Worm (Caenorhabditis elegans) whole organism, L1 larva: ENCODE results near the gene ins-8.

Experiments
- C04F5.9 ChIP-seq: sonication (generic microtip); optimal IDR thresholded peaks from 2 replicates; lab custom pipeline; 2016; ENCODE audit warnings: missing genetic modification characterization, missing compliant biosample characterization
- alr-1 ChIP-seq: fragments of 200-800 bp; sonication (Bioruptor generic); optimal IDR thresholded peaks from 2 replicates; lab custom pipeline; 2018; ENCODE audit warnings: borderline replicate concordance, mild to moderate bottlenecking, missing genetic modification characterization, missing compliant biosample characterization
- aly-2 ChIP-seq: fragments of 150-350 bp; optimal IDR thresholded peaks from 2 replicates; lab custom pipeline; 2014; ENCODE audit warnings: missing biosample characterization, missing genetic modification characterization
- ama-1 ChIP-seq: fragments of 150-350 bp; optimal IDR thresholded peaks from 2 replicates; lab custom pipeline; 2014
- blmp-1 ChIP-seq: fragments of 150-350 bp; optimal IDR thresholded peaks from 2 replicates; lab custom pipeline; 2014; ENCODE audit warnings: missing biosample characterization, missing genetic modification characterization
- ceh-63 ChIP-seq: fragments of 200-800 bp; sonication (Bioruptor generic); optimal IDR thresholded peaks from 2 replicates; lab custom pipeline; 2018; ENCODE audit warnings: mild to moderate bottlenecking, missing genetic modification characterization, missing compliant biosample characterization
- ceh-8 ChIP-seq: fragments of 200-800 bp; sonication (Bioruptor generic); optimal IDR thresholded peaks from 2 replicates; lab custom pipeline; 2018; ENCODE audit warnings: mild to moderate bottlenecking, missing genetic modification characterization, moderate library complexity, missing compliant biosample characterization
- ceh-90 ChIP-seq: sonication (generic microtip); optimal IDR thresholded peaks from 2 replicates; lab custom pipeline; 2016; ENCODE audit warnings: missing genetic modification characterization, missing compliant biosample characterization
- ces-1 ChIP-seq: fragments of 150-350 bp; optimal IDR thresholded peaks from 2 replicates; lab custom pipeline; 2014; ENCODE audit warnings: missing biosample characterization, missing genetic modification reagents, missing genetic modification characterization
- efl-1 ChIP-seq, 4 experiments: fragments of 150-350 bp; optimal IDR thresholded peaks in 3 of 4; peaks in 1 of 4; 1 replicate in 1 of 4; 2 replicates in 3 of 4; lab custom pipeline; 2014; ENCODE audit warnings: missing biosample characterization in 2 of 4, missing genetic modification characterization in 2 of 4, missing genetic modification reagents in 2 of 4
- efl-3 ChIP-seq: fragments of 200-800 bp; sonication (Bioruptor generic); optimal IDR thresholded peaks from 2 replicates; lab custom pipeline; 2018; ENCODE audit warnings: mild to moderate bottlenecking, missing genetic modification characterization, missing compliant biosample characterization
- egl-13 ChIP-seq: sonication (generic microtip); optimal IDR thresholded peaks from 2 replicates; lab custom pipeline; 2016; ENCODE audit warnings: missing genotype, missing genetic modification reagents, missing genetic modification characterization, missing compliant biosample characterization
- egl-27 ChIP-seq, 2 experiments: fragments of 150-350 bp in 1 of 2; sonication (generic microtip); optimal IDR thresholded peaks; 3 replicates each; lab custom pipeline; 2017 to 2018; ENCODE audit warnings: missing biosample characterization in 2 of 2, missing genetic modification characterization in 2 of 2, missing genetic modification reagents in 2 of 2
- elt-2 ChIP-seq: sonication (generic microtip); optimal IDR thresholded peaks from 2 replicates; lab custom pipeline; 2016; ENCODE audit warnings: missing genetic modification characterization, mild to moderate bottlenecking, inconsistent platforms, missing compliant biosample characterization, missing genetic modification reagents
- elt-3 ChIP-seq, 6 experiments: fragments of 150-350 bp in 1 of 6; sonication (generic microtip); optimal IDR thresholded peaks; 2 replicates each; lab custom pipeline; 2017 to 2018; ENCODE audit warnings: missing biosample characterization in 6 of 6, missing genetic modification characterization in 6 of 6, inconsistent platforms in 1 of 6
- fkh-10 ChIP-seq: sonication (generic microtip); optimal IDR thresholded peaks from 2 replicates; lab custom pipeline; 2017; ENCODE audit warnings: missing biosample characterization, missing genetic modification reagents, missing genetic modification characterization
- fkh-8 ChIP-seq: sonication (generic microtip); optimal IDR thresholded peaks from 2 replicates; lab custom pipeline; 2016; ENCODE audit warnings: mild to moderate bottlenecking, missing genetic modification characterization, missing compliant biosample characterization
- fos-1 ChIP-seq: fragments of 150-350 bp; optimal IDR thresholded peaks from 2 replicates; lab custom pipeline; 2014; ENCODE audit warnings: missing biosample characterization, missing genetic modification characterization
- irx-1 ChIP-seq: sonication (generic microtip); optimal IDR thresholded peaks from 2 replicates; lab custom pipeline; 2016; ENCODE audit warnings: missing genetic modification characterization, missing compliant biosample characterization
- isw-1 ChIP-seq: fragments of 200-800 bp; sonication (Bioruptor generic); IDR thresholded peaks from 2 replicates; pipeline ENCODE4 v1.3.6; 2022; ENCODE audit warnings: missing genetic modification characterization, missing compliant biosample characterization
- jun-1 ChIP-seq: fragments of 150-350 bp; optimal IDR thresholded peaks from 2 replicates; lab custom pipeline; 2014; ENCODE audit warnings: missing biosample characterization, missing genetic modification reagents, missing genetic modification characterization
- lin-14 ChIP-seq: fragments of 200-800 bp; sonication (Bioruptor generic); optimal IDR thresholded peaks from 2 replicates; lab custom pipeline; 2018; ENCODE audit warnings: mild to moderate bottlenecking, missing genetic modification characterization, moderate library complexity, missing compliant biosample characterization
- lin-15B ChIP-seq: fragments of 150-350 bp; sonication (generic microtip); optimal IDR thresholded peaks from 3 replicates; lab custom pipeline; 2014; ENCODE audit warnings: missing biosample characterization, missing genetic modification characterization
- lsy-2 ChIP-seq, 2 experiments: fragments of 150-350 bp; optimal IDR thresholded peaks; 2 replicates each; lab custom pipeline; 2014; ENCODE audit warnings: missing biosample characterization in 2 of 2, missing genetic modification characterization in 2 of 2
- mab-9 ChIP-seq: fragments of 200-800 bp; sonication (Bioruptor generic); IDR thresholded peaks from 2 replicates; pipeline ENCODE4 v1.3.6; 2022; ENCODE audit warnings: missing genetic modification reagents, missing genetic modification characterization, missing compliant biosample characterization
- mef-2 ChIP-seq: fragments of 150-350 bp; optimal IDR thresholded peaks from 2 replicates; lab custom pipeline; 2014; ENCODE audit warnings: missing biosample characterization, missing genetic modification characterization
- nhr-12 ChIP-seq: sonication (generic microtip); optimal IDR thresholded peaks from 2 replicates; lab custom pipeline; 2017; ENCODE audit warnings: missing biosample characterization, missing genetic modification characterization
- nhr-19 ChIP-seq: fragments of 200-800 bp; sonication (Bioruptor generic); conservative IDR thresholded peaks from 2 replicates; pipeline ENCODE4 v1.3.6; 2022; ENCODE audit warnings: missing genetic modification characterization, missing compliant biosample characterization
- nhr-20 ChIP-seq: sonication (generic microtip); optimal IDR thresholded peaks from 2 replicates; lab custom pipeline; 2016; ENCODE audit warnings: mild to moderate bottlenecking, missing genetic modification characterization, missing compliant biosample characterization
- nhr-28 ChIP-seq: fragments of 150-350 bp; optimal IDR thresholded peaks from 2 replicates; lab custom pipeline; 2014; ENCODE audit warnings: missing biosample characterization, missing genetic modification characterization
- nhr-47 ChIP-seq: sonication (generic microtip); optimal IDR thresholded peaks from 2 replicates; lab custom pipeline; 2016; ENCODE audit warnings: mild to moderate bottlenecking, missing genetic modification characterization, moderate library complexity, missing compliant biosample characterization
- nhr-71 ChIP-seq: sonication (generic microtip); optimal IDR thresholded peaks from 2 replicates; lab custom pipeline; 2016; ENCODE audit warnings: mild to moderate bottlenecking, missing genetic modification characterization, moderate library complexity, missing compliant biosample characterization
- nhr-77 ChIP-seq: fragments of 150-350 bp; optimal IDR thresholded peaks from 2 replicates; lab custom pipeline; 2014; ENCODE audit warnings: missing biosample characterization, missing genetic modification characterization
- nhr-84 ChIP-seq: sonication (generic microtip); optimal IDR thresholded peaks from 2 replicates; lab custom pipeline; 2017; ENCODE audit warnings: missing biosample characterization, missing genetic modification characterization
- nhr-85 ChIP-seq: sonication (generic microtip); peaks from one replicate; lab custom pipeline; 2016; ENCODE audit warnings: missing genetic modification characterization, inconsistent platforms, missing compliant biosample characterization
- pqm-1 ChIP-seq: sonication (generic microtip); optimal IDR thresholded peaks from 3 replicates; lab custom pipeline; 2017; ENCODE audit warnings: missing biosample characterization, missing genetic modification characterization
- rnt-1 ChIP-seq: sonication (generic microtip); optimal IDR thresholded peaks from 2 replicates; lab custom pipeline; 2016; ENCODE audit warnings: mild to moderate bottlenecking, missing genetic modification characterization, moderate library complexity, missing compliant biosample characterization
- skn-1 ChIP-seq: fragments of 150-350 bp; optimal IDR thresholded peaks from 2 replicates; lab custom pipeline; 2014; ENCODE audit warnings: missing biosample characterization, missing genetic modification characterization
- snpc-4 ChIP-seq: fragments of 150-350 bp; optimal IDR thresholded peaks from 2 replicates; lab custom pipeline; 2014; ENCODE audit warnings: missing biosample characterization, missing genetic modification characterization
- sox-4 ChIP-seq: sonication (generic microtip); optimal IDR thresholded peaks from 2 replicates; lab custom pipeline; 2016; ENCODE audit warnings: missing genetic modification characterization, missing compliant biosample characterization
- sptf-1 ChIP-seq: fragments of 150-350 bp; optimal IDR thresholded peaks from 2 replicates; lab custom pipeline; 2014; ENCODE audit warnings: missing biosample characterization, missing genetic modification characterization
- tlp-1 ChIP-seq: fragments of 150-350 bp; optimal IDR thresholded peaks from 2 replicates; lab custom pipeline; 2014; ENCODE audit warnings: missing biosample characterization, missing genetic modification characterization
- unc-130 ChIP-seq: fragments of 150-350 bp; optimal IDR thresholded peaks from 2 replicates; lab custom pipeline; 2017; ENCODE audit warnings: missing biosample characterization, missing genetic modification characterization, inconsistent platforms
- unc-30 ChIP-seq: sonication (generic microtip); optimal IDR thresholded peaks from 2 replicates; lab custom pipeline; 2017; ENCODE audit warnings: missing biosample characterization, missing genetic modification characterization
- vab-15 ChIP-seq: sonication (generic microtip); optimal IDR thresholded peaks from 2 replicates; lab custom pipeline; 2017; ENCODE audit warnings: missing genotype, mild to moderate bottlenecking, missing genetic modification characterization, missing compliant biosample characterization
- xbp-1 ChIP-seq: sonication (generic microtip); optimal IDR thresholded peaks from 2 replicates; lab custom pipeline; 2016; ENCODE audit warnings: missing genetic modification characterization, missing compliant biosample characterization
- zip-4 ChIP-seq: fragments of 200-800 bp; sonication (Bioruptor generic); optimal IDR thresholded peaks from 2 replicates; lab custom pipeline; 2018; ENCODE audit warnings: mild to moderate bottlenecking, missing genetic modification characterization, moderate library complexity, missing compliant biosample characterization
- ztf-11 ChIP-seq, 2 experiments: sonication (generic microtip); optimal IDR thresholded peaks; 2 replicates each; lab custom pipeline; 2016 to 2017; ENCODE audit warnings: missing genetic modification characterization in 2 of 2, missing biosample characterization in 1 of 2, missing compliant biosample characterization in 1 of 2

The ins-8 gene

DNA sequence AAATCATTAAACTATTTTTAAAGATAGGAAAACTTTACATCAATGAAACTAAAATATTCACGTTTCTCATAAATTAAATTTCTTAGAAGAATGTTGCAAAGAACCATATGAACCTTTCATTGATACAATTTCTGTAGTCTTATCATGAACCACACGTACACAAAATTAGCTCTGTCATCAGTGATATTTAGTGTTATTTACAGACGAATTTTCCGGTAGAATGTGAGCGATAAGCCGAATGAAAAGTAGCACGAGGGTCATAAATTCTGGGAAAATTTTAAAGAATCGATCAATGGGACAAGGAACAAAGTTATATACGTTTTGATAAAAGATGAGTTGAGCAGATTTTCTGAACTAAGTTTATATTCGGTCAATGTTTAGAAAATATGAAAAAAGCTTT is 4.2 kb downstream of the ins-8 start (continued):
- TF ChIP-seq aly-2 (no peak), nhr-28 (tag; lab: Kevin White, UChicago) (no peak), elt-2 (tag; lab: Kevin White, UChicago) (peak; percentile 76)

ce11 chrIV:9675572-9675971 is 5.2 kb downstream of the ins-8 start, which contains the start of gene nhr-34:
nhr-34 (minus strand) TSS chrIV:9675672.
- TF ChIP-seq fkh-10 (GFP tag; lab: Kevin White, UChicago) = no peak
- no peak for TF ChIP-seq C04F5.9
- no peak for TF ChIP-seq nhr-12 (tag; lab: Kevin White, UChicago)
- no peak for TF ChIP-seq pqm-1
- TF ChIP-seq lsy-2 (tag; optimal IDR thresholded peaks at IDR 0.05; lab: Kevin White, UChicago) = peak in 1 of 2 experiments; percentile 10
- TF ChIP-seq nhr-20 (tag; lab: Kevin White, UChicago) = no peak
- TF ChIP-seq rnt-1 = no peak
- peak; percentile 19 for TF ChIP-seq lin-14 (GFP tag; lab: Kevin White, UChicago)
- TF ChIP-seq blmp-1 (tag; lab: Kevin White, UChicago) = peak; percentile 8

ce11 chrIV:9673683-9674336 is 6.9 kb downstream of the ins-8 start:
- no peak for TF ChIP-seq jun-1 (tag; lab: Kevin White, UChicago)
- TF ChIP-seq nhr-12 (tag; lab: Kevin White, UChicago) = no peak
- TF ChIP-seq fkh-8 = peak; percentile 86
- TF ChIP-seq nhr-85 (tag; lab: Kevin White, UChicago) = peak; percentile 82
- no peak for TF ChIP-seq vab-15 (tag; lab: Kevin White, UChicago)
- TF ChIP-seq fos-1 (tag; lab: Kevin White, UChicago) = no peak
- no peak for TF ChIP-seq aly-2
- no peak for TF ChIP-seq C04F5.9
- no peak for TF ChIP-seq nhr-77 (tag; lab: Kevin White, UChicago)
- TF ChIP-seq lin-15B (tag; lab: Kevin White, UChicago) = no peak
- no peak for TF ChIP-seq snpc-4 (tag; lab: Kevin White, UChicago)
- no peak for TF ChIP-seq ama-1
- no peak for TF ChIP-seq unc-130
- no peak for TF ChIP-seq nhr-19
- TF ChIP-seq unc-30 (tag; lab: Kevin White, UChicago) = no peak
- peak; percentile 42 for TF ChIP-seq nhr-47 (tag; lab: Kevin White, UChicago)
- no peak for TF ChIP-seq sptf-1 (tag; lab: Kevin White, UChicago)
- no peak for TF ChIP-seq skn-1
- peak; percentile 60 for TF ChIP-seq nhr-71 (tag; lab: Kevin White, UChicago)
- TF ChIP-seq tlp-1 (tag; lab: Kevin White, UChicago) = no peak
- no peak for TF ChIP-seq isw-1
- TF ChIP-seq fkh-10 (GFP tag; lab: Kevin White, UChicago) = peak; percentile 57
- no peak for TF ChIP-seq lsy-2 (tag; optimal IDR thresholded peaks at IDR 0.05; lab: Kevin White, UChicago)
- no peak for TF ChIP-seq egl-27 (tag; optimal IDR thresholded peaks at IDR 0.05; lab: Kevin White, UChicago)
- TF ChIP-seq pqm-1 = no peak
- no peak for TF ChIP-seq nhr-84 (tag; lab: Kevin White, UChicago)
- TF ChIP-seq nhr-20 (tag; lab: Kevin White, UChicago) = peak; percentile 87
- TF ChIP-seq mab-9 = no peak
- TF ChIP-seq mef-2 (tag; lab: Kevin White, UChicago) = no peak
- no peak for TF ChIP-seq alr-1 (tag; lab: Kevin White, UChicago)
- TF ChIP-seq elt-3 (tag; optimal IDR thresholded peaks at IDR 0.05; lab: Kevin White, UChicago) = no peak
- TF ChIP-seq efl-1 (optimal IDR thresholded peaks at IDR 0.05; lab: Kevin White, UChicago) = no peak
- no peak for TF ChIP-seq efl-1 (GFP tag; optimal IDR thresholded peaks at IDR 0.05 in 1 of 2; lab: Kevin White, UChicago)
- TF ChIP-seq ceh-90 = no peak
- TF ChIP-seq xbp-1 (tag; lab: Kevin White, UChicago) = no peak
- TF ChIP-seq sox-4 = peak; percentile 34
- no peak for TF ChIP-seq ztf-11 (tag; optimal IDR thresholded peaks at IDR 0.05; lab: Kevin White, UChicago)
- no peak for TF ChIP-seq efl-3 (GFP tag; lab: Kevin White, UChicago)
- TF ChIP-seq ceh-63 (GFP tag; lab: Kevin White, UChicago) = no peak
- no peak for TF ChIP-seq irx-1 (tag; lab: Kevin White, UChicago)
- TF ChIP-seq egl-13 (tag; lab: Kevin White, UChicago) = peak; percentile 38
- TF ChIP-seq zip-4 (GFP tag; lab: Kevin White, UChicago) = no peak
- TF ChIP-seq ces-1 = no peak
- no peak for TF ChIP-seq ceh-8
